Worm (Caenorhabditis elegans) whole organism, L4 larva: Measurements from ENCODE around the gene frpr-6.

ENCODE experiments used
- F37D6.2 ChIP-seq: sonication (generic microtip); optimal IDR thresholded peaks from 2 replicates; lab custom pipeline; 2016; ENCODE audit warnings: mild to moderate bottlenecking, missing genetic modification characterization, missing compliant biosample characterization
- R02D3.7 ChIP-seq: fragments of 150-350 bp; sonication (generic microtip); optimal IDR thresholded peaks from 3 replicates; lab custom pipeline; 2014; ENCODE audit warnings: missing biosample characterization, missing genetic modification characterization
- T26A8.4 ChIP-seq: fragments of 200-800 bp; sonication (Bioruptor generic); IDR thresholded peaks from 2 replicates; pipeline ENCODE4 v1.3.6; 2022; ENCODE audit warnings: missing genetic modification characterization, missing compliant biosample characterization
- aha-1 ChIP-seq: fragments of 150-350 bp; peaks from one replicate; lab custom pipeline; 2014; ENCODE audit warnings: missing biosample characterization, missing genetic modification characterization
- ceh-20 ChIP-seq: fragments of 200-800 bp; sonication (Bioruptor generic); IDR thresholded peaks from 2 replicates; pipeline ENCODE4 v1.3.6; 2022; ENCODE audit warnings: missing genetic modification reagents, missing genetic modification characterization, missing compliant biosample characterization
- ceh-32 ChIP-seq: sonication (generic microtip); optimal IDR thresholded peaks from 2 replicates; lab custom pipeline; 2016; ENCODE audit warnings: mild to moderate bottlenecking, missing genetic modification characterization, missing compliant biosample characterization; ENCODE audit not compliant: poor library complexity
- ceh-62 ChIP-seq: sonication (generic microtip); optimal IDR thresholded peaks from 2 replicates; lab custom pipeline; 2017; ENCODE audit warnings: missing biosample characterization, missing genetic modification characterization
- ceh-82 ChIP-seq: sonication (generic microtip); optimal IDR thresholded peaks from 2 replicates; lab custom pipeline; 2017; ENCODE audit warnings: missing biosample characterization, missing genetic modification characterization
- ces-1 ChIP-seq: fragments of 150-350 bp; sonication (generic microtip); optimal IDR thresholded peaks from 4 replicates; lab custom pipeline; 2014; ENCODE audit warnings: missing biosample characterization, missing genetic modification reagents, missing genetic modification characterization
- ctbp-1 ChIP-seq: fragments of 200-800 bp; sonication (Bioruptor generic); IDR thresholded peaks from 2 replicates; pipeline ENCODE4 v1.3.6; 2022; ENCODE audit warnings: missing genetic modification reagents, missing genetic modification characterization, missing compliant biosample characterization
- daf-12 ChIP-seq: fragments of 150-350 bp; optimal IDR thresholded peaks from 2 replicates; lab custom pipeline; 2014; ENCODE audit warnings: missing biosample characterization, missing genetic modification reagents, missing genetic modification characterization
- dmd-6 ChIP-seq: fragments of 200-800 bp; sonication (Bioruptor generic); IDR thresholded peaks from 2 replicates; pipeline ENCODE4 v1.3.6; 2022; ENCODE audit warnings: missing genetic modification reagents, missing genetic modification characterization, missing compliant biosample characterization
- dmd-9 ChIP-seq: fragments of 200-800 bp; sonication (Bioruptor generic); IDR thresholded peaks from 2 replicates; pipeline ENCODE4 v1.3.6; 2022; ENCODE audit warnings: missing genetic modification reagents, missing genetic modification characterization, missing compliant biosample characterization
- fkh-10 ChIP-seq: fragments of 150-350 bp; optimal IDR thresholded peaks from 2 replicates; lab custom pipeline; 2014; ENCODE audit warnings: missing biosample characterization, missing genetic modification reagents, missing genetic modification characterization
- hlh-30 ChIP-seq: sonication (generic microtip); optimal IDR thresholded peaks from 2 replicates; lab custom pipeline; 2017; ENCODE audit warnings: antibody characterized with exemption, mild to moderate bottlenecking, missing genetic modification characterization, missing compliant biosample characterization; ENCODE audit not compliant: insufficient read depth
- hmg-1.1 ChIP-seq: fragments of 200-800 bp; sonication (Bioruptor generic); IDR thresholded peaks from 2 replicates; pipeline ENCODE4 v1.3.6; 2022; ENCODE audit warnings: missing genetic modification reagents, missing genetic modification characterization, missing compliant biosample characterization
- jun-1 ChIP-seq: fragments of 150-350 bp; optimal IDR thresholded peaks from 2 replicates; lab custom pipeline; 2014; ENCODE audit warnings: missing biosample characterization, missing genetic modification reagents, missing genetic modification characterization
- lin-15B ChIP-seq: fragments of 150-350 bp; sonication (generic microtip); optimal IDR thresholded peaks from 3 replicates; lab custom pipeline; 2014; ENCODE audit warnings: missing biosample characterization, missing genetic modification characterization
- lin-39 ChIP-seq: fragments of 150-350 bp; optimal IDR thresholded peaks from 2 replicates; lab custom pipeline; 2014; ENCODE audit warnings: missing biosample characterization, missing genetic modification reagents, missing genetic modification characterization
- lsy-2 ChIP-seq, 2 experiments: fragments of 150-350 bp in 1 of 2; sonication (generic microtip) in 1 of 2; optimal IDR thresholded peaks; 2 replicates each; lab custom pipeline; 2014 to 2017; ENCODE audit warnings: missing biosample characterization in 2 of 2, missing genetic modification characterization in 2 of 2
- mdl-1 ChIP-seq, 2 experiments: fragments of 150-350 bp in 1 of 2; sonication (generic microtip) in 1 of 2; optimal IDR thresholded peaks; 2 replicates each; lab custom pipeline; 2014 to 2017; ENCODE audit warnings: missing biosample characterization in 2 of 2, missing genetic modification characterization in 2 of 2
- mes-2 ChIP-seq: sonication (generic microtip); optimal IDR thresholded peaks from 2 replicates; lab custom pipeline; 2016; ENCODE audit warnings: missing genotype, mild to moderate bottlenecking, missing genetic modification characterization, missing compliant biosample characterization; ENCODE audit not compliant: poor library complexity, severe bottlenecking
- mxl-3 ChIP-seq: fragments of 200-800 bp; sonication (Bioruptor generic); optimal IDR thresholded peaks from 2 replicates; lab custom pipeline; 2018; ENCODE audit warnings: mild to moderate bottlenecking, missing genetic modification characterization, missing compliant biosample characterization
- nhr-11 ChIP-seq: fragments of 150-350 bp; optimal IDR thresholded peaks from 2 replicates; lab custom pipeline; 2014; ENCODE audit warnings: missing biosample characterization, missing genetic modification characterization
- nhr-111 ChIP-seq: fragments of 200-800 bp; sonication (Bioruptor generic); optimal IDR thresholded peaks from 2 replicates; lab custom pipeline; 2018; ENCODE audit warnings: mild to moderate bottlenecking, missing genetic modification characterization, missing compliant biosample characterization
- nhr-237 ChIP-seq: sonication (generic microtip); optimal IDR thresholded peaks from 2 replicates; lab custom pipeline; 2017; ENCODE audit warnings: missing biosample characterization, missing genetic modification characterization
- nhr-25 ChIP-seq: sonication (generic microtip); optimal IDR thresholded peaks from 2 replicates; lab custom pipeline; 2017; ENCODE audit warnings: missing genetic modification characterization, mild to moderate bottlenecking, missing compliant biosample characterization, antibody characterized with exemption, moderate library complexity, borderline replicate concordance; ENCODE audit not compliant: insufficient read depth
- nhr-48 ChIP-seq: sonication (generic microtip); optimal IDR thresholded peaks from 2 replicates; lab custom pipeline; 2016; ENCODE audit warnings: mild to moderate bottlenecking, missing genetic modification characterization, missing compliant biosample characterization
- nhr-77 ChIP-seq: fragments of 150-350 bp; optimal IDR thresholded peaks from 2 replicates; lab custom pipeline; 2014; ENCODE audit warnings: missing biosample characterization, missing genetic modification characterization
- sdz-12 ChIP-seq: fragments of 200-800 bp; sonication (Bioruptor generic); optimal IDR thresholded peaks from 2 replicates; lab custom pipeline; 2018; ENCODE audit warnings: mild to moderate bottlenecking, missing genetic modification characterization, missing compliant biosample characterization
- set-16 ChIP-seq: fragments of 200-800 bp; sonication (Bioruptor generic); IDR thresholded peaks from 2 replicates; pipeline ENCODE4 v1.3.6; 2022; ENCODE audit warnings: missing genetic modification reagents, missing genetic modification characterization, missing compliant biosample characterization
- skn-1 ChIP-seq: fragments of 150-350 bp; optimal IDR thresholded peaks from 2 replicates; lab custom pipeline; 2014; ENCODE audit warnings: missing biosample characterization, missing genetic modification characterization
- snpc-1.2 ChIP-seq: fragments of 200-800 bp; sonication (Bioruptor generic); IDR thresholded peaks from 2 replicates; pipeline ENCODE4 v1.3.6; 2022; ENCODE audit warnings: missing genetic modification reagents, missing genetic modification characterization, missing compliant biosample characterization
- unc-62 ChIP-seq, 3 experiments: fragments of 150-350 bp in 1 of 3; sonication (generic microtip); optimal IDR thresholded peaks in 2 of 3; peaks in 1 of 3; 1 replicate in 1 of 3; 2 replicates in 2 of 3; lab custom pipeline; 2014 to 2017; ENCODE audit warnings: missing biosample characterization in 3 of 3, missing genetic modification characterization in 3 of 3, missing genetic modification reagents in 3 of 3, missing genotype in 1 of 3
- ztf-11 ChIP-seq: fragments of 150-350 bp; optimal IDR thresholded peaks from 2 replicates; lab custom pipeline; 2014; ENCODE audit warnings: missing biosample characterization, missing genetic modification characterization

The frpr-6 gene

DNA sequence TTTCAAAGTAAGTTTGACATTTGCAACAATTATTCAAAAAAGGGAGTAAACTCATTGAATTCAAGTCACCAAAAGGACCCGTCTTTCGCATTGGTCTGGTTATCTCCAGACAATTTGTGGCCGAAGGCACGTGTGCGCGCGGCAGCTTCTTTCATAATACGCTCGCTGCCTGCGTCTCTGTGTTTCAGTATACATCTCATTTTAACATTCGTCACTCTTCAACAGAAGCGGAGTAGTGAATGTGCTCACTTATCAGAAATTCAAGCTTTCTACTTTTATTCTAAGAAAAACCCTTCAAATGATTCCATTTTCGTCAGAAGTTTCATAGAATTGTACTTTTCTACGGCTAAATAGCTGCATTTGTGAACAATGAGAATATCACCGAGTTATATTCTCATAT, 27.6 kb upstream of the frpr-6 start:
- TF ChIP-seq snpc-1.2 (GFP tag; lab: Robert Waterston, UW) (peak; percentile 45; the same call in 1 of the 2 replicates), T26A8.4 (no peak), fkh-10 (peak; percentile 15), dmd-6 (peak; percentile 41; the same call in 1 of the 2 replicates), hlh-30 (tag; lab: Kevin White, UChicago) (peak; percentile 86), lin-39 (tag; lab: Kevin White, UChicago) (no peak), nhr-237 (tag; lab: Kevin White, UChicago) (no peak), nhr-111 (GFP tag; lab: Kevin White, UChicago) (no peak), hmg-1.1 (peak; percentile 69), ceh-32 (tag; lab: Kevin White, UChicago) (no peak), ctbp-1 (peak; percentile 70; the same call in 1 of the 2 replicates), mxl-3 (peak; percentile 77), mdl-1 (tag; optimal IDR thresholded peaks at IDR 0.05; lab: Kevin White, UChicago) (peak; percentile 64 to 93), F37D6.2 (peak; percentile 11), mes-2 (tag; lab: Kevin White, UChicago) (no peak), nhr-11 (tag; lab: Kevin White, UChicago) (peak; percentile 84), ceh-82 (no peak), unc-62 (GFP tag; optimal IDR thresholded peaks at IDR 0.05 in 1 of 2; lab: Kevin White, UChicago) (no peak), unc-62 (tag; optimal IDR thresholded peaks at IDR 0.05; lab: Kevin White, UChicago) (no peak), nhr-25 (tag; lab: Kevin White, UChicago) (no peak), ces-1 (GFP tag; lab: Kevin White, UChicago) (peak; percentile 44), nhr-48 (peak; percentile 41)

DNA sequence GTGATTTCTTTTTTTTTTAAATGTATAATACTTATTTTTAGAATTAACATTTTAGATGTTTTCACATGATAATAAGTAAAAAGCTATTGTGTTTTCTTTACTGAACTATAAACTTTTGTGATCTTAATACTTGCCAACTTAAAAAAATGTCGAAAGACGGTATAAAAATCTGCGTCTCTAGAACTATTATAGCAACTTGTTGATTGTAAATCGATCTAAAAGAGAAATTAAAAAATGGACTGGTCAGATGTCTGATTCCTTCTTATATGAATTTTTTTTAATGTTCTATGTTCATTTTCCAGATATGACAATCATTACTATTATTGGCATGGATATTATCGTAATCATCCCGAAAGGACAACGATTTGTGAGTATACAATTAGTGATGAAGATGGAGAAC, 26.8 kb upstream of the frpr-6 start, which contains the start of gene F21C10.3:
Gene F21C10.3, plus strand, starts transcription at position 301 of the 400 bp plus-strand sequence.
- TF ChIP-seq skn-1 (tag; lab: Kevin White, UChicago) (no peak), lin-15B (tag; lab: Kevin White, UChicago) (no peak), F37D6.2 (no peak), lsy-2 (tag; optimal IDR thresholded peaks at IDR 0.05; lab: Kevin White, UChicago) (no peak), nhr-25 (tag; lab: Kevin White, UChicago) (no peak), aha-1 (peak; percentile 13)
- TF ChIP-seq, all 104 proteins: peak for 1

DNA sequence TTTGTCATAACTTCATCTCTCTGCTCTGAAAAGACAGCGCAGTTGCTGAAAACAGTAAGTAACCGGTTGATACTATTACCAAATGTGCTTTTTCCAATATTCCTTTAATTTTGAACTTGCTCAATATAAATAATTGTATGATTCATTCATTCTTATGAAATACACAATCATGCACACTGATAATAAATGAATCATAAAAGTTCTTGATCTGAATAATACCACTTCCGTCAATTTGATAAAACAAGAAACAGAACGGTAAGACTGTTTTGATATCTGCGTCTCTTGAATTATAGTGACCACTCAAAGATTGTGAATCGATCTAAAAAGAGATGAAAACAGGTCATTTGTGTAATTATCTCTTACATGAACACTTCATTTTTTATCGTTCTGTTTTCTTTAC, 25.4 kb upstream of the frpr-6 start, which contains the start of gene F21C10.4:
Gene F21C10.4, plus strand, starts transcription at position 301 of the 400 bp plus-strand sequence.
- TF ChIP-seq ceh-20 (GFP tag; lab: Robert Waterston, UW) (no peak), dmd-9 (GFP tag; lab: Robert Waterston, UW) (no peak), nhr-77 (tag; lab: Kevin White, UChicago) (no peak), jun-1 (tag; lab: Kevin White, UChicago) (no peak), ztf-11 (tag; lab: Kevin White, UChicago) (no peak), daf-12 (tag; lab: Kevin White, UChicago) (no peak), ces-1 (GFP tag; lab: Kevin White, UChicago) (no peak), R02D3.7 (no peak), set-16 (GFP tag; lab: Robert Waterston, UW) (no peak), nhr-237 (tag; lab: Kevin White, UChicago) (no peak), sdz-12 (GFP tag; lab: Kevin White, UChicago) (no peak), unc-62 (GFP tag; optimal IDR thresholded peaks at IDR 0.05 in 1 of 2; lab: Kevin White, UChicago) (no peak), unc-62 (tag; optimal IDR thresholded peaks at IDR 0.05; lab: Kevin White, UChicago) (no peak), ceh-62 (tag; lab: Kevin White, UChicago) (no peak)
